Worm (Caenorhabditis elegans) whole organism, L4/young adult: ENCODE results near the gene sipa-1.

Source experiments
- W03F9.2 ChIP-seq: fragments of 150-350 bp; optimal IDR thresholded peaks from 2 replicates; lab custom pipeline; 2014; ENCODE audit warnings: missing biosample characterization, missing genetic modification characterization
- him-1 ChIP-seq: sonication (generic microtip); optimal IDR thresholded peaks from 2 replicates; lab custom pipeline; 2016; ENCODE audit warnings: missing genotype, missing genetic modification reagents, missing genetic modification characterization, missing compliant biosample characterization

DNA sequence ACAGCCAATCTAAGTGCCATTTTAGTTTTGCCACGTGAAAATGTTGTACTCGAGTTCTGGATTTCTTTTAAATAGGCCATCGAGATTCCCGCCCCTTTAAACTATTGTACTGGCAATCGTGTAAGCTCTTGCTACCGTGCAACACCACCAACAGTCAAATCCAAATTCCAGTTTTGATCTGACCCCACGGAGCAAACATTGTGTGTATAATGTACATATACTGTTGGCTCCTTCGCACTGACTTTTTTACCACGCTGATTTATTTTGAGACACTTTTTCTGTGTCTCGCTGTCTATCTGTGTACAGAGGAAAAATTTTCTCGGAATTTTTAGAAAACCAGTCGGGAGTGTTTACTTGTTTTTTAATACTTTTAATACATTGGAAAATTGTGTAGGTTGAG lies 27.0 kb downstream of the sipa-1 start, which contains the start of gene piit-1:
- TF ChIP-seq him-1 (no peak), W03F9.2 (tag; lab: Kevin White, UChicago) (no peak)
